In the genomic region with DNA sequence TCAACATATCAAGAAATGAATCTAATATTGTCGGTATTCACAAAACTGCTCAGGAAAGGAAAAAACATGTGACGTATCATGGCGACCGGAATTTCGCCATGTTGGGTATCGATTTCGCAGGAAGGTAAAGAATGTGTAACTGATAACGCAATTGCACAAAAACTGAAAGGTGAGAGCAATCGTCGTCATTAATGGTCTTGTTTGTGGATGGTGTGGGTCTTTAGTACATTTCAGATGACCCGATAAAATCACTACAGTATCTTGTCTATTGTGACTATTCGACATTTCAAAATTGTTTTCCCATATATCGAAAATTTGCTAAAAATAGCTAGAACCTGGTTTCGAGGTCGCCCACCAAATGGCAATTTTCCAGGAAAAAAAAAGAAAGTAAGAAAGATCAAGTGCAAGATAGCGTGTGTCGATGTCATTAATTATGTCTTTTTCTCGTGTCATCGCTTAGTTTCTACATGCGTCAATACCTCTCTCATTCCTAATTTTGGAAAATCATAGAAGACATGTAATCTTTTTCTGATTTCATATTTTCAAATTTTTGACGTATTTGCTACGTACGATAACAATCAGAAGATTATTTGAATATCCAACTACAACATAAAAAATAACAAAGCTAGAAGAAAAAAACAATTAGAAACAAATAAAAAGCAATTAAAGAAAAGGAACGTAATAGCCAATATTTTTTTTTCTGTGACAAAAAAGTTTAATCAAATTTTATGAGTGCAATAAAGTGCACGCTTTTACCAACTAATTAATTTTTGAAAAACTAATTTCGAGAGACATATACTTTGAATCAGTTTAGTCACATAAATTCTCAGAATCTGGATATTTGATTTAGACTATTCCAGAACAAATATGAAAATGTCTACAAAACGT, we compare ENCODE assay signal across 1 worm cellular context.
TF ChIP-seq lines count a peak whose summit lies in the region.

No protein-coding gene starts in this region.

TF ChIP-seq in whole organism, L1 larva, 84 proteins besides CTCF, POLR2A, EP300 and RAD21 (continued from another document):
- no peak for TF ChIP-seq elt-3 (tag; optimal IDR thresholded peaks at IDR 0.05; lab: Kevin White, UChicago)
- peak; percentile 21 for TF ChIP-seq vab-15 (tag; optimal IDR thresholded peaks at IDR 0.05; lab: Kevin White, UChicago)
- no peak for TF ChIP-seq zip-4 (GFP tag; optimal IDR thresholded peaks at IDR 0.05; lab: Kevin White, UChicago)
- no peak for TF ChIP-seq aly-2 (tag; optimal IDR thresholded peaks at IDR 0.05; lab: Kevin White, UChicago)
- no peak for TF ChIP-seq efl-1 (optimal IDR thresholded peaks at IDR 0.05; lab: Kevin White, UChicago)
- peak in 1 of 2 experiments; percentile 59 for TF ChIP-seq efl-1 (GFP tag; optimal IDR thresholded peaks at IDR 0.05 in 1 of 2; lab: Kevin White, UChicago)
- peak; percentile 40 for TF ChIP-seq blmp-1 (tag; optimal IDR thresholded peaks at IDR 0.05; lab: Kevin White, UChicago)
- peak; percentile 51 for TF ChIP-seq lin-14 (GFP tag; optimal IDR thresholded peaks at IDR 0.05; lab: Kevin White, UChicago)
- peak; percentile 71 for TF ChIP-seq ceh-63 (GFP tag; optimal IDR thresholded peaks at IDR 0.05; lab: Kevin White, UChicago)
- no peak for TF ChIP-seq ztf-11 (tag; optimal IDR thresholded peaks at IDR 0.05; lab: Kevin White, UChicago)
- TF ChIP-seq fkh-10 (GFP tag; optimal IDR thresholded peaks at IDR 0.05; lab: Kevin White, UChicago) = no peak
- TF ChIP-seq unc-130 (tag; optimal IDR thresholded peaks at IDR 0.05; lab: Kevin White, UChicago) = no peak
- TF ChIP-seq nhr-28 (tag; optimal IDR thresholded peaks at IDR 0.05; lab: Kevin White, UChicago) = no peak
- no peak for TF ChIP-seq sox-4 (tag; optimal IDR thresholded peaks at IDR 0.05; lab: Kevin White, UChicago)
- no peak for TF ChIP-seq unc-62 (GFP tag; optimal IDR thresholded peaks at IDR 0.05; lab: Kevin White, UChicago)
- no peak for TF ChIP-seq hlh-17 (GFP tag; optimal IDR thresholded peaks at IDR 0.05; lab: Kevin White, UChicago; ENCODE audit: borderline replicate concordance)
- TF ChIP-seq sup-37 (GFP tag; optimal IDR thresholded peaks at IDR 0.05; lab: Kevin White, UChicago) = no peak
- no peak for TF ChIP-seq hpl-2 (GFP tag; optimal IDR thresholded peaks at IDR 0.05; lab: Kevin White, UChicago)
- TF ChIP-seq fkh-4 (tag; optimal IDR thresholded peaks at IDR 0.05; lab: Kevin White, UChicago; ENCODE audit: borderline replicate concordance) = no peak
- TF ChIP-seq mef-2 (tag; optimal IDR thresholded peaks at IDR 0.05; lab: Kevin White, UChicago) = no peak
- TF ChIP-seq lin-15B (tag; optimal IDR thresholded peaks at IDR 0.05; lab: Kevin White, UChicago) = no peak
- no peak for TF ChIP-seq nhr-237 (tag; optimal IDR thresholded peaks at IDR 0.05; lab: Kevin White, UChicago)
- TF ChIP-seq egl-27 (tag; optimal IDR thresholded peaks at IDR 0.05; lab: Kevin White, UChicago) = no peak
- no peak for TF ChIP-seq hlh-4 (tag; optimal IDR thresholded peaks at IDR 0.05; lab: Kevin White, UChicago)
- TF ChIP-seq dpl-1 (GFP tag; optimal IDR thresholded peaks at IDR 0.05; lab: Kevin White, UChicago) = no peak
- TF ChIP-seq ceh-90 (tag; optimal IDR thresholded peaks at IDR 0.05; lab: Kevin White, UChicago) = no peak
- TF ChIP-seq nhr-76 (tag; optimal IDR thresholded peaks at IDR 0.05; lab: Kevin White, UChicago) = no peak
- peak; percentile 17 for TF ChIP-seq nhr-11 (tag; optimal IDR thresholded peaks at IDR 0.05; lab: Kevin White, UChicago)
- TF ChIP-seq nhr-85 (tag; lab: Kevin White, UChicago) = peak; percentile 79
- no peak for TF ChIP-seq ceh-88 (GFP tag; IDR thresholded peaks at IDR 0.05; lab: Robert Waterston, UW)
